Fruit fly (Drosophila melanogaster) whole organism, embryonic: Measurements from ENCODE around the gene WASp.
A peak's percentile ranks its signal among the peaks of the same experiment; 100 is the strongest.

ENCODE experiments used
- Abd-B ChIP-seq: fragments of 200-800 bp; sonication (Bioruptor generic); optimal IDR thresholded peaks from 2 replicates; lab custom pipeline; 2018; ENCODE audit warnings: missing biosample characterization, mild to moderate bottlenecking, missing genetic modification characterization, moderate library complexity
- CG10267 ChIP-seq: fragments of 200-800 bp; sonication (Bioruptor generic); optimal IDR thresholded peaks from 2 replicates; lab custom pipeline; 2018; ENCODE audit warnings: missing biosample characterization, mild to moderate bottlenecking, missing genetic modification characterization, moderate library complexity
- CG10321 ChIP-seq: fragments of 200-800 bp; sonication (Bioruptor generic); IDR thresholded peaks from 2 replicates; pipeline ENCODE4 v1.3.6; 2022; ENCODE audit warnings: missing biosample characterization, missing genetic modification characterization
- CG11398 ChIP-seq: fragments of 200-800 bp; sonication (Bioruptor generic); optimal IDR thresholded peaks from 2 replicates; lab custom pipeline; 2016; ENCODE audit warnings: missing biosample characterization, missing genetic modification characterization
- CG11456 ChIP-seq: fragments of 200-800 bp; sonication (Bioruptor generic); IDR thresholded peaks from 3 replicates; pipeline ENCODE4 v1.3.6; 2022; ENCODE audit warnings: missing biosample characterization, missing genetic modification characterization
- CG11560 ChIP-seq: fragments of 200-800 bp; sonication (Bioruptor generic); IDR thresholded peaks from 3 replicates; pipeline ENCODE4 v1.3.6; 2022; ENCODE audit warnings: missing biosample characterization, missing genetic modification characterization
- CG11696 ChIP-seq: fragments of 200-800 bp; sonication (Bioruptor generic); IDR thresholded peaks from 2 replicates; pipeline ENCODE4 v1.3.6; 2022; ENCODE audit warnings: missing biosample characterization, missing genetic modification characterization
- CG12744 ChIP-seq: fragments of 200-800 bp; sonication (Bioruptor generic); optimal IDR thresholded peaks from 2 replicates; lab custom pipeline; 2016; ENCODE audit warnings: missing biosample characterization, missing genetic modification characterization
- CG13296 ChIP-seq: fragments of 200-800 bp; sonication (Bioruptor generic); optimal IDR thresholded peaks from 3 replicates; lab custom pipeline; 2018; ENCODE audit warnings: missing biosample characterization, mild to moderate bottlenecking, missing genetic modification characterization
- CG14710 ChIP-seq: fragments of 200-800 bp; sonication (Bioruptor generic); optimal IDR thresholded peaks from 3 replicates; lab custom pipeline; 2019; ENCODE audit warnings: missing biosample characterization, mild to moderate bottlenecking, missing genetic modification characterization, moderate library complexity
- CG15601 ChIP-seq: fragments of 200-800 bp; sonication (Bioruptor generic); optimal IDR thresholded peaks from 3 replicates; lab custom pipeline; 2019; ENCODE audit warnings: missing biosample characterization, mild to moderate bottlenecking, missing genetic modification characterization, moderate library complexity
- CG15696 ChIP-seq: fragments of 200-800 bp; sonication (Bioruptor generic); optimal IDR thresholded peaks from 2 replicates; lab custom pipeline; 2019; ENCODE audit warnings: missing biosample characterization, mild to moderate bottlenecking, missing genetic modification characterization, moderate library complexity
- CG16779 ChIP-seq: fragments of 200-800 bp; sonication (Bioruptor generic); IDR thresholded peaks from 2 replicates; pipeline ENCODE4 v1.3.6; 2022; ENCODE audit warnings: missing biosample characterization, missing genetic modification characterization
- CG18011 ChIP-seq: fragments of 200-800 bp; sonication (Bioruptor generic); optimal IDR thresholded peaks from 2 replicates; lab custom pipeline; 2017; ENCODE audit warnings: missing biosample characterization, missing genetic modification characterization, mild to moderate bottlenecking, moderate library complexity, missing genotype
- CG18476 ChIP-seq: fragments of 200-800 bp; sonication (Bioruptor generic); optimal IDR thresholded peaks from 2 replicates; lab custom pipeline; 2016; ENCODE audit warnings: missing biosample characterization, mild to moderate bottlenecking, missing genetic modification characterization
- CG30020 ChIP-seq: fragments of 200-800 bp; optimal IDR thresholded peaks from 2 replicates; lab custom pipeline; 2019; ENCODE audit warnings: missing biosample characterization, mild to moderate bottlenecking, missing genetic modification characterization, moderate library complexity
- CG31224 ChIP-seq: fragments of 200-800 bp; sonication (Bioruptor generic); IDR thresholded peaks from 2 replicates; pipeline ENCODE4 v1.3.6; 2022; ENCODE audit warnings: missing biosample characterization, missing genetic modification characterization
- CG33557 ChIP-seq: fragments of 200-800 bp; sonication (Bioruptor generic); optimal IDR thresholded peaks from 2 replicates; lab custom pipeline; 2019; ENCODE audit warnings: missing biosample characterization, mild to moderate bottlenecking, missing genetic modification characterization, moderate library complexity
- CG4424 ChIP-seq: fragments of 200-800 bp; sonication (Bioruptor generic); optimal IDR thresholded peaks from 3 replicates; lab custom pipeline; 2016; ENCODE audit warnings: missing biosample characterization, missing genetic modification characterization
- CG5245 ChIP-seq: fragments of 200-800 bp; sonication (Bioruptor generic); optimal IDR thresholded peaks from 3 replicates; lab custom pipeline; 2016; ENCODE audit warnings: missing biosample characterization, missing genetic modification characterization
- CG6654 ChIP-seq: fragments of 200-800 bp; sonication (Bioruptor generic); optimal IDR thresholded peaks from 2 replicates; lab custom pipeline; 2017; ENCODE audit warnings: missing biosample characterization, mild to moderate bottlenecking, missing genetic modification characterization
- CG7963 ChIP-seq: fragments of 200-800 bp; sonication (Bioruptor generic); IDR thresholded peaks from 3 replicates; pipeline ENCODE4 v1.3.6; 2022; ENCODE audit warnings: missing biosample characterization, missing genetic modification characterization; ENCODE audit not compliant: partially characterized antibody
- CG8765 ChIP-seq: fragments of 200-800 bp; sonication (Bioruptor generic); IDR thresholded peaks from 2 replicates; pipeline ENCODE4 v1.3.6; 2022; ENCODE audit warnings: missing biosample characterization, missing genetic modification characterization
- CG9609 ChIP-seq: fragments of 200-800 bp; sonication (Bioruptor generic); optimal IDR thresholded peaks from 3 replicates; lab custom pipeline; 2016; ENCODE audit warnings: missing biosample characterization, missing genetic modification characterization
- Doc2 ChIP-seq: fragments of 200-800 bp; sonication (Bioruptor generic); IDR thresholded peaks from 2 replicates; pipeline ENCODE4 v1.3.6; 2022; ENCODE audit warnings: missing biosample characterization, missing genetic modification characterization
- E2f2 ChIP-seq: fragments of 200-800 bp; sonication (Bioruptor generic); IDR thresholded peaks from 2 replicates; pipeline ENCODE4 v1.3.6; 2022; ENCODE audit warnings: missing biosample characterization, missing genetic modification characterization
- Gug ChIP-seq: fragments of 200-800 bp; sonication (Bioruptor generic); IDR thresholded peaks from 4 replicates; pipeline ENCODE4 v1.3.6; 2022; ENCODE audit warnings: missing biosample characterization, missing genetic modification characterization
- Hmx ChIP-seq: fragments of 200-800 bp; sonication (Bioruptor generic); optimal IDR thresholded peaks from 2 replicates; lab custom pipeline; 2016; ENCODE audit warnings: missing biosample characterization, missing genetic modification characterization
- Hr39 ChIP-seq: fragments of >200 bp; optimal IDR thresholded peaks from 2 replicates; lab custom pipeline; 2017
- Mrtf ChIP-seq: fragments of 200-800 bp; sonication (Bioruptor generic); IDR thresholded peaks from 3 replicates; pipeline ENCODE4 v1.3.6; 2022; ENCODE audit warnings: missing biosample characterization, missing genetic modification characterization
- NFAT ChIP-seq: fragments of 200-800 bp; sonication (Bioruptor generic); IDR thresholded peaks from 2 replicates; pipeline ENCODE4 v1.3.6; 2022; ENCODE audit warnings: missing biosample characterization, missing genetic modification characterization
- NK7.1 ChIP-seq: fragments of 200-800 bp; sonication (Bioruptor generic); optimal IDR thresholded peaks from 3 replicates; lab custom pipeline; 2016; ENCODE audit warnings: missing biosample characterization, missing genetic modification characterization
- Poxn ChIP-seq: fragments of 200-800 bp; sonication (Bioruptor generic); IDR thresholded peaks from 2 replicates; pipeline ENCODE4 v1.3.6; 2022; ENCODE audit warnings: missing biosample characterization, missing genetic modification characterization
- aop ChIP-seq: fragments of 200-800 bp; sonication (Bioruptor generic); IDR thresholded peaks from 2 replicates; pipeline ENCODE4 v1.3.6; 2022; ENCODE audit warnings: missing biosample characterization, missing genetic modification characterization
- ara ChIP-seq: fragments of 200-800 bp; sonication (Bioruptor generic); IDR thresholded peaks from 2 replicates; pipeline ENCODE4 v1.3.6; 2022; ENCODE audit warnings: missing biosample characterization, missing genetic modification characterization
- bcd ChIP-seq: fragments of 200-800 bp; sonication (Bioruptor generic); optimal IDR thresholded peaks from 2 replicates; lab custom pipeline; 2017; ENCODE audit warnings: missing biosample characterization, mild to moderate bottlenecking, missing genetic modification characterization
- corto ChIP-seq: fragments of 200-800 bp; sonication (Bioruptor generic); optimal IDR thresholded peaks from 2 replicates; lab custom pipeline; 2016; ENCODE audit warnings: missing biosample characterization, mild to moderate bottlenecking, missing genetic modification characterization, moderate library complexity
- gcm ChIP-seq: fragments of 200-800 bp; sonication (Bioruptor generic); optimal IDR thresholded peaks from 2 replicates; lab custom pipeline; 2019; ENCODE audit warnings: missing biosample characterization, mild to moderate bottlenecking, missing genetic modification characterization, moderate library complexity
- gsb-n ChIP-seq: fragments of 200-800 bp; sonication (Bioruptor generic); optimal IDR thresholded peaks from 3 replicates; lab custom pipeline; 2018; ENCODE audit warnings: missing biosample characterization, mild to moderate bottlenecking, missing genetic modification characterization
- ham ChIP-seq: fragments of 200-800 bp; sonication (Bioruptor generic); IDR thresholded peaks from 2 replicates; pipeline ENCODE4 v1.3.6; 2022; ENCODE audit warnings: missing biosample characterization, missing genetic modification characterization
- mirr ChIP-seq: fragments of 200-800 bp; sonication (Bioruptor generic); optimal IDR thresholded peaks from 3 replicates; lab custom pipeline; 2018; ENCODE audit warnings: missing biosample characterization, mild to moderate bottlenecking, missing genetic modification characterization
- nau ChIP-seq: fragments of 200-800 bp; sonication (Bioruptor generic); optimal IDR thresholded peaks from 3 replicates; lab custom pipeline; 2017; ENCODE audit warnings: missing biosample characterization, mild to moderate bottlenecking, missing genetic modification characterization, missing genetic modification reagents
- nmo ChIP-seq: fragments of 200-800 bp; sonication (Bioruptor generic); optimal IDR thresholded peaks from 2 replicates; lab custom pipeline; 2018; ENCODE audit warnings: missing biosample characterization, mild to moderate bottlenecking, missing genetic modification characterization, moderate library complexity
- pb ChIP-seq: fragments of 200-800 bp; sonication (Bioruptor generic); optimal IDR thresholded peaks from 3 replicates; lab custom pipeline; 2016; ENCODE audit warnings: missing biosample characterization, missing genetic modification characterization
- pita ChIP-seq: fragments of 200-800 bp; sonication (Bioruptor generic); optimal IDR thresholded peaks from 2 replicates; lab custom pipeline; 2017; ENCODE audit warnings: missing biosample characterization, mild to moderate bottlenecking, missing genetic modification characterization
- salm ChIP-seq: fragments of 200-800 bp; sonication (Bioruptor generic); optimal IDR thresholded peaks from 2 replicates; lab custom pipeline; 2018; ENCODE audit warnings: missing biosample characterization, mild to moderate bottlenecking, missing genetic modification characterization
- slbo ChIP-seq: fragments of 200-800 bp; sonication (Bioruptor generic); IDR thresholded peaks from 2 replicates; pipeline ENCODE4 v1.3.6; 2022; ENCODE audit warnings: missing biosample characterization, missing genetic modification characterization
- slou ChIP-seq: fragments of 200-800 bp; sonication (Bioruptor generic); optimal IDR thresholded peaks from 3 replicates; lab custom pipeline; 2016; ENCODE audit warnings: missing biosample characterization, missing genetic modification characterization
- sna ChIP-seq: fragments of 200-800 bp; sonication (Bioruptor generic); IDR thresholded peaks from 2 replicates; pipeline ENCODE4 v1.3.6; 2022; ENCODE audit warnings: missing biosample characterization, missing genetic modification characterization; ENCODE audit not compliant: partially characterized antibody
- sob ChIP-seq: fragments of 200-800 bp; sonication (Bioruptor generic); IDR thresholded peaks from 2 replicates; pipeline ENCODE4 v1.3.6; 2022; ENCODE audit warnings: missing biosample characterization, missing genetic modification characterization

Gene WASp

dm6 chr3R:28857287-28858024 is 25.6 kb upstream of the WASp start (continued):
- no peak for TF ChIP-seq ham (GFP tag; lab: Robert Waterston, UW)
- TF ChIP-seq nau (GFP tag; lab: Kevin White, UChicago), result no peak
- no peak for TF ChIP-seq CG12744 (GFP tag; lab: Kevin White, UChicago)
- TF ChIP-seq CG33557 (GFP tag; lab: Kevin White, UChicago), result no peak
- TF ChIP-seq pb (GFP tag; lab: Kevin White, UChicago), result peak; percentile 1
- TF ChIP-seq CG11696 (GFP tag; lab: Robert Waterston, UW), result no peak; the same call in 1 of the 2 replicates
- TF ChIP-seq corto (GFP tag; lab: Kevin White, UChicago), result no peak
- peak; percentile 36; the same call in 1 of the 3 replicates for TF ChIP-seq CG11560
- TF ChIP-seq CG11456 (GFP tag; lab: Robert Waterston, UW), result 0 out of 3 replicates have a peak, but pooled peaks have one; percentile 4
- no peak for TF ChIP-seq aop (GFP tag; lab: Robert Waterston, UW)
- TF ChIP-seq CG16779, result no peak
- TF ChIP-seq CG6654 (GFP tag; lab: Kevin White, UChicago), result no peak
- no peak for TF ChIP-seq CG7963 (GFP tag; lab: Robert Waterston, UW)
- peak; percentile 1 for TF ChIP-seq CG9609 (GFP tag; lab: Kevin White, UChicago)
- TF ChIP-seq Gug, result peak; percentile 20; the same call in 2 of the 4 replicates
- no peak for TF ChIP-seq CG30020 (tag; lab: Kevin White, UChicago)
- TF ChIP-seq Hr39 (lab: Kevin White, UChicago), result no peak
- peak; percentile 23 for TF ChIP-seq CG15601 (tag; lab: Kevin White, UChicago)
- TF ChIP-seq CG14710 (tag; lab: Kevin White, UChicago), result peak; percentile 22
- TF ChIP-seq CG18011 (GFP tag; lab: Kevin White, UChicago), result no peak
- 0 out of 2 replicates have a peak, but pooled peaks have one; percentile 8 for TF ChIP-seq CG31224 (GFP tag; lab: Robert Waterston, UW)
- TF ChIP-seq salm (tag; lab: Kevin White, UChicago), result no peak
- TF ChIP-seq CG11398 (GFP tag; lab: Kevin White, UChicago), result no peak
- TF ChIP-seq mirr (GFP tag; lab: Kevin White, UChicago), result no peak
- TF ChIP-seq CG10267, result no peak
- no peak for TF ChIP-seq CG8765 (GFP tag; lab: Robert Waterston, UW)
- TF ChIP-seq gcm, result peak; percentile 29
- no peak for TF ChIP-seq NK7.1 (GFP tag; lab: Kevin White, UChicago)
- 0 out of 3 replicates have a peak, but pooled peaks have one; percentile 25 for TF ChIP-seq Mrtf
- TF ChIP-seq NFAT (GFP tag; lab: Robert Waterston, UW), result no peak
- TF ChIP-seq nmo, result peak; percentile 67
- TF ChIP-seq ara (GFP tag; lab: Robert Waterston, UW), result 0 out of 2 replicates have a peak, but pooled peaks have one; percentile 39
- TF ChIP-seq Doc2 (GFP tag; lab: Robert Waterston, UW), result no peak
- peak; percentile 47; the same call in 1 of the 2 replicates for TF ChIP-seq sob (GFP tag; lab: Robert Waterston, UW)
- TF ChIP-seq E2f2 (GFP tag; lab: Robert Waterston, UW), result 0 out of 2 replicates have a peak, but pooled peaks have one; percentile 21
- no peak for TF ChIP-seq Abd-B (GFP tag; lab: Kevin White, UChicago)
- no peak for TF ChIP-seq Poxn (GFP tag; lab: Robert Waterston, UW)
- TF ChIP-seq CG5245 (GFP tag; lab: Kevin White, UChicago), result peak; percentile 34
- TF ChIP-seq CG13296 (GFP tag; lab: Kevin White, UChicago), result no peak
- peak; percentile 1 for TF ChIP-seq CG15696 (tag; lab: Kevin White, UChicago)
- TF ChIP-seq CG4424 (GFP tag; lab: Kevin White, UChicago), result peak; percentile 37
- no peak for TF ChIP-seq pita
- TF ChIP-seq slbo (GFP tag; lab: Robert Waterston, UW), result peak; percentile 39; the same call in 1 of the 2 replicates
- TF ChIP-seq CG10321 (GFP tag; lab: Robert Waterston, UW), result no peak
- TF ChIP-seq bcd (GFP tag; lab: Kevin White, UChicago), result peak; percentile 6
- TF ChIP-seq sna, result no peak
- no peak for TF ChIP-seq CG18476
- TF ChIP-seq slou (GFP tag; lab: Kevin White, UChicago), result no peak
- TF ChIP-seq gsb-n (tag; lab: Kevin White, UChicago), result no peak
- TF ChIP-seq Hmx (GFP tag; lab: Kevin White, UChicago), result no peak
